Fruit fly (Drosophila melanogaster): Measurements from ENCODE around the gene D19A.

Gene D19A

DNA sequence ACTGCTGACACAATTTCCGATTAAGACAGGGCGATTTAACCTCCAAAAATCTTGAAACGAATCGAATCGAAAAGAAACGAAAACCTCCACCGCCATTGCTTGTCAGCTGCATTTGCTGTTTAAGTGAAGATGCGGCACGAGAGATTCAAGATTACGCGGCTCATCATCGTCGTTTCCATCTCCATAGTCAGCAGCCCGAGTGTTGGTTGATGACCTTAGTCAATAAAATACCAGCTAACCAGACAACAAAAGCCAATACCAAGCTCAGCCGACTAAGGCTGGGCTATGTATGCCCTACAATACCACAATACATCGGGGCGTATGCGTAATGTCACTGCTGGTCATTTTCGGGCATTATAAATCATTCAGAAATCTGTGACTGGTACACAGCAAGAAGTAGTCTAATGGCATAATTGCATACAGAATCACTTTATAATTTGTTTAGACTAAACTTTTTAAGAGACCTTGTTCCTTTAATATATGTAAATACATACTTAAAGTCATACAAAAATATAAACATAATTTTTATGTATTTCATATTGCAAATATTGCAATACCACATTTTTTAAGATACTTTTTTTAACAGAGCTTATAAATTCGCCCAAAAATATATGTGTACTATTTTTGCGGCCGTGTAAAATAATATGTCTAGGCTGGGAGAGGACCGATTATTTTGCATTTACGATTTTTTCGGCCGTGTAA, 48.0 kb downstream of the D19A start:
- TF ChIP-seq cic (GFP tag; optimal IDR thresholded peaks at IDR 0.05), result no peak
- TF ChIP-seq CG7045 (GFP tag; optimal IDR thresholded peaks at IDR 0.05), result no peak
- no peak for TF ChIP-seq Mnt (GFP tag; optimal IDR thresholded peaks at IDR 0.05)
- TF ChIP-seq CG33017 (tag; optimal IDR thresholded peaks at IDR 0.05), result no peak
- TF ChIP-seq CG12768 (GFP tag; optimal IDR thresholded peaks at IDR 0.05), result no peak
- no peak for TF ChIP-seq CG5204 (GFP tag; optimal IDR thresholded peaks at IDR 0.05)
- no peak for TF ChIP-seq CG14711 (tag; optimal IDR thresholded peaks at IDR 0.05)
- no peak for TF ChIP-seq cnc (optimal IDR thresholded peaks at IDR 0.05)
- TF ChIP-seq ovo (GFP tag; optimal IDR thresholded peaks at IDR 0.05), result no peak
- no peak for TF ChIP-seq bab1 (GFP tag; optimal IDR thresholded peaks at IDR 0.05)
- TF ChIP-seq Hr96 (GFP tag; optimal IDR thresholded peaks at IDR 0.05), result no peak
- TF ChIP-seq CG1620 (GFP tag; optimal IDR thresholded peaks at IDR 0.05), result no peak
- no peak for TF ChIP-seq CG7101 (tag; optimal IDR thresholded peaks at IDR 0.05)
- TF ChIP-seq Crg-1 (GFP tag; optimal IDR thresholded peaks at IDR 0.05), result no peak
- no peak for TF ChIP-seq Clk (GFP tag; optimal IDR thresholded peaks at IDR 0.05)

- TF ChIP-seq bab1 (GFP tag; optimal IDR thresholded peaks at IDR 0.05) (no peak), CG5204 (GFP tag; optimal IDR thresholded peaks at IDR 0.05) (no peak), CG7045 (GFP tag; optimal IDR thresholded peaks at IDR 0.05) (no peak), toe (GFP tag; optimal IDR thresholded peaks at IDR 0.05) (no peak), cnc (optimal IDR thresholded peaks at IDR 0.05) (no peak), Hr96 (GFP tag; optimal IDR thresholded peaks at IDR 0.05) (no peak), CG12768 (GFP tag; optimal IDR thresholded peaks at IDR 0.05) (no peak), pad (GFP tag; optimal IDR thresholded peaks at IDR 0.05) (no peak), CG14711 (tag; optimal IDR thresholded peaks at IDR 0.05) (no peak), cic (GFP tag; optimal IDR thresholded peaks at IDR 0.05) (no peak), Mnt (GFP tag; optimal IDR thresholded peaks at IDR 0.05) (no peak), kay (GFP tag; ENCODE audit: borderline replicate concordance) (no peak), CG1620 (GFP tag; optimal IDR thresholded peaks at IDR 0.05) (no peak), CG33017 (tag; optimal IDR thresholded peaks at IDR 0.05) (no peak)
Measured at dm6 chr3L:6139924-6140574, 48.9 kb downstream of the D19A start, which contains the start of gene Cpr65Av. Gene Cpr65Av (minus strand): TSS chr3L:6139974.

DNA sequence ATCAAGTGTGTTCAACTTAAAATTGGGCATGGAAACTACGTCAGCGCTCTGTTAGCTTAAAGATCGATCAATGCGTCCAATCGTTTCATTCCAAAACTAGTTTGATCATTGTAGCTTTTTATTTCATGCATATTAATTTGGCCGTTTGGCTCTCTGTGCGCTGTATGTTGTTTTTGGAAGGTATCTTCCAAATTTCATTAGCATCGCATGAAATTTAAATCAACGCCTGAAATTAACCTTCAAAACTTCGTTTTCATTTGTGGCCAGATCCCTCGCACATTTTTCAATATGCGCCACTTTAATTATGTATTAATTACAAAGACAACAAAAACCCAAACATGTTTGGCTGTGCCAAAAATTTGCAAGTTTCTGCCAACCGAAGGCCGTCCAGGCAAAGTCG, 50.3 kb downstream of the D19A start:
- TF ChIP-seq cic (GFP tag; optimal IDR thresholded peaks at IDR 0.05) (no peak), pad (GFP tag; optimal IDR thresholded peaks at IDR 0.05) (no peak), CG7045 (GFP tag; optimal IDR thresholded peaks at IDR 0.05) (no peak), toe (GFP tag; optimal IDR thresholded peaks at IDR 0.05) (no peak), kay (GFP tag; ENCODE audit: borderline replicate concordance) (no peak), CG14711 (tag; optimal IDR thresholded peaks at IDR 0.05) (no peak), Clk (GFP tag; optimal IDR thresholded peaks at IDR 0.05) (no peak), Mnt (GFP tag; optimal IDR thresholded peaks at IDR 0.05) (no peak), ovo (GFP tag; optimal IDR thresholded peaks at IDR 0.05) (no peak), CG7101 (tag; optimal IDR thresholded peaks at IDR 0.05) (no peak), Crg-1 (GFP tag; optimal IDR thresholded peaks at IDR 0.05) (no peak), CG33017 (tag; optimal IDR thresholded peaks at IDR 0.05) (no peak), bab1 (GFP tag; optimal IDR thresholded peaks at IDR 0.05) (no peak), CG1620 (GFP tag; optimal IDR thresholded peaks at IDR 0.05) (no peak), cnc (optimal IDR thresholded peaks at IDR 0.05) (no peak), CG12768 (GFP tag; optimal IDR thresholded peaks at IDR 0.05) (no peak), Hr96 (GFP tag; optimal IDR thresholded peaks at IDR 0.05) (no peak)

dm6 chr3L:6138018-6138417, 50.9 kb downstream of the D19A start, which contains the start of gene Lcp65Ae:
Gene Lcp65Ae (minus strand): TSS chr3L:6138118.
- TF ChIP-seq CG7101 (tag; optimal IDR thresholded peaks at IDR 0.05) (no peak), CG14711 (tag; optimal IDR thresholded peaks at IDR 0.05) (no peak), toe (GFP tag; optimal IDR thresholded peaks at IDR 0.05) (no peak), CG11617 (GFP tag; optimal IDR thresholded peaks at IDR 0.05) (no peak), Clk (GFP tag; optimal IDR thresholded peaks at IDR 0.05) (no peak), Crg-1 (GFP tag; optimal IDR thresholded peaks at IDR 0.05) (no peak), cnc (optimal IDR thresholded peaks at IDR 0.05) (no peak), kay (GFP tag; ENCODE audit: borderline replicate concordance) (no peak), CG5204 (GFP tag; optimal IDR thresholded peaks at IDR 0.05) (no peak), cic (GFP tag; optimal IDR thresholded peaks at IDR 0.05) (no peak), ovo (GFP tag; optimal IDR thresholded peaks at IDR 0.05) (no peak)

DNA sequence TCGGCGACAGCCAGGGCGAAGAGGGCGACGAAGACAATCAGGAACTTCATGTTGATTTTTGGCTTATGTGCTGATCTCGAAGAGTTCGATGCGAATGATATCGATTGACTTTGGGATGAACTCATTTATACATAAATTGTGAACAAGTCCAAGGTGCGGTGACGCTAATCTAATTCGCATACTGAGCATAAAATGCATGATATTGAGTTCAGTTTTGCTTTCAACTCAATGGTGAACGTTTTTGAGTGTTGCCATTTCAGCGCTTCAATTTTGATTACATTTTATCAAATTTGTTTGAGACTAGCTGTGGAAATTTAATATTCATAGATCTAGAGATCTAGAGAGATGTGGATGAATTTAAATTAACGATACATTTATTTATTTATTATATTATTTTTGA, 52.2 kb downstream of the D19A start, which contains the start of gene Lcp65Af:
TSS of gene Lcp65Af (minus strand) at position 101 of the 400 bp plus-strand sequence.
- TF ChIP-seq CG7101 (tag; optimal IDR thresholded peaks at IDR 0.05) (no peak), ovo (GFP tag; optimal IDR thresholded peaks at IDR 0.05) (no peak), toe (GFP tag; optimal IDR thresholded peaks at IDR 0.05) (no peak), tj (GFP tag; optimal IDR thresholded peaks at IDR 0.05) (no peak), CG11617 (GFP tag; optimal IDR thresholded peaks at IDR 0.05) (no peak), CG14711 (tag; optimal IDR thresholded peaks at IDR 0.05) (no peak), Mnt (GFP tag; optimal IDR thresholded peaks at IDR 0.05) (no peak), cnc (optimal IDR thresholded peaks at IDR 0.05) (no peak), Clk (GFP tag; optimal IDR thresholded peaks at IDR 0.05) (no peak), cic (GFP tag; optimal IDR thresholded peaks at IDR 0.05) (no peak), pad (GFP tag; optimal IDR thresholded peaks at IDR 0.05) (no peak), CG12768 (GFP tag; optimal IDR thresholded peaks at IDR 0.05) (no peak)
